Fruit fly (Drosophila melanogaster) whole organism, embryonic: ENCODE results near the gene Hs6st.

ENCODE experiments used
- Asciz ChIP-seq: fragments of 200-800 bp; sonication (Bioruptor generic); optimal IDR thresholded peaks from 2 replicates; lab custom pipeline; 2017; ENCODE audit warnings: missing biosample characterization, mild to moderate bottlenecking, missing genetic modification characterization, missing genetic modification reagents
- BEAF-32 ChIP-seq: fragments of 200-800 bp; sonication (Bioruptor generic); optimal IDR thresholded peaks from 3 replicates; lab custom pipeline; 2017; ENCODE audit warnings: missing biosample characterization, missing genetic modification characterization, mild to moderate bottlenecking, moderate library complexity, missing genetic modification reagents
- Bteb2 ChIP-seq: fragments of 200-800 bp; sonication (Bioruptor generic); optimal IDR thresholded peaks from 2 replicates; lab custom pipeline; 2016; ENCODE audit warnings: missing biosample characterization, missing genetic modification characterization
- CG11695 ChIP-seq: fragments of 200-800 bp; sonication (Bioruptor generic); IDR thresholded peaks from 3 replicates; pipeline ENCODE4 v1.3.6; 2022; ENCODE audit warnings: missing biosample characterization, missing genetic modification characterization
- CG11696 ChIP-seq: fragments of 200-800 bp; sonication (Bioruptor generic); IDR thresholded peaks from 2 replicates; pipeline ENCODE4 v1.3.6; 2022; ENCODE audit warnings: missing biosample characterization, missing genetic modification characterization
- CG13296 ChIP-seq: fragments of 200-800 bp; sonication (Bioruptor generic); optimal IDR thresholded peaks from 3 replicates; lab custom pipeline; 2018; ENCODE audit warnings: missing biosample characterization, mild to moderate bottlenecking, missing genetic modification characterization
- CG13775 ChIP-seq: fragments of 200-800 bp; sonication (Bioruptor generic); optimal IDR thresholded peaks from 3 replicates; lab custom pipeline; 2017; ENCODE audit warnings: missing biosample characterization, mild to moderate bottlenecking, missing genetic modification characterization
- CG14441 ChIP-seq: fragments of 200-800 bp; sonication (Bioruptor generic); IDR thresholded peaks from 2 replicates; pipeline ENCODE4 v1.3.6; 2022; ENCODE audit warnings: missing biosample characterization, missing genetic modification characterization
- CG14860 ChIP-seq: fragments of 200-800 bp; sonication (Bioruptor generic); IDR thresholded peaks from 3 replicates; pipeline ENCODE4 v1.3.6; 2022; ENCODE audit warnings: missing biosample characterization, missing genetic modification characterization; ENCODE audit not compliant: partially characterized antibody
- CG15011 ChIP-seq: fragments of 200-800 bp; sonication (Bioruptor generic); optimal IDR thresholded peaks from 3 replicates; lab custom pipeline; 2018; ENCODE audit warnings: missing biosample characterization, mild to moderate bottlenecking, missing genetic modification characterization
- CG1603 ChIP-seq: fragments of 200-800 bp; sonication (Bioruptor generic); optimal IDR thresholded peaks from 2 replicates; lab custom pipeline; 2019; ENCODE audit warnings: missing biosample characterization, mild to moderate bottlenecking, missing genetic modification characterization, moderate library complexity
- CG33557 ChIP-seq: fragments of 200-800 bp; sonication (Bioruptor generic); optimal IDR thresholded peaks from 2 replicates; lab custom pipeline; 2019; ENCODE audit warnings: missing biosample characterization, mild to moderate bottlenecking, missing genetic modification characterization, moderate library complexity
- CG3847 ChIP-seq: fragments of 200-800 bp; sonication (Bioruptor generic); IDR thresholded peaks from 2 replicates; pipeline ENCODE4 v1.3.6; 2022; ENCODE audit warnings: missing biosample characterization, missing genetic modification characterization
- CG4617 ChIP-seq: fragments of 200-800 bp; sonication (Bioruptor generic); optimal IDR thresholded peaks from 3 replicates; lab custom pipeline; 2016; ENCODE audit warnings: missing biosample characterization, missing genetic modification characterization, borderline replicate concordance
- CG4854 ChIP-seq: fragments of 200-800 bp; sonication (Bioruptor generic); optimal IDR thresholded peaks from 2 replicates; lab custom pipeline; 2016; ENCODE audit warnings: missing biosample characterization, missing genetic modification characterization, inconsistent platforms
- CG6813 ChIP-seq: fragments of 200-800 bp; sonication (Bioruptor generic); optimal IDR thresholded peaks from 2 replicates; lab custom pipeline; 2017; ENCODE audit warnings: missing biosample characterization, missing genetic modification characterization, mild to moderate bottlenecking, moderate library complexity, missing genetic modification reagents
- CG7839 ChIP-seq: fragments of 200-800 bp; sonication (Bioruptor generic); optimal IDR thresholded peaks from 3 replicates; lab custom pipeline; 2018; ENCODE audit warnings: missing biosample characterization, mild to moderate bottlenecking, missing genetic modification characterization, moderate library complexity
- CG9215 ChIP-seq: fragments of 200-800 bp; sonication (Bioruptor generic); IDR thresholded peaks from 2 replicates; pipeline ENCODE4 v1.3.6; 2022; ENCODE audit warnings: missing biosample characterization, missing genetic modification characterization
- Camta ChIP-seq: fragments of 200-800 bp; sonication (Bioruptor generic); optimal IDR thresholded peaks from 2 replicates; lab custom pipeline; 2016; ENCODE audit warnings: missing biosample characterization, missing genetic modification characterization
- Dfd ChIP-seq, 2 experiments: fragments of >200 bp; optimal IDR thresholded peaks; 2 replicates each; lab custom pipeline; 2017; ENCODE audit warnings: missing biosample characterization in 2 of 2, missing genetic modification characterization in 2 of 2
- Dip2 ChIP-seq: fragments of 200-800 bp; sonication (Bioruptor generic); IDR thresholded peaks from 2 replicates; pipeline ENCODE4 v1.3.6; 2022; ENCODE audit warnings: missing biosample characterization, missing genetic modification characterization
- Dip3 ChIP-seq: fragments of 200-800 bp; sonication (Bioruptor generic); optimal IDR thresholded peaks from 3 replicates; lab custom pipeline; 2016; ENCODE audit warnings: missing biosample characterization, missing genetic modification characterization
- Hand ChIP-seq: fragments of 200-800 bp; sonication (Bioruptor generic); optimal IDR thresholded peaks from 2 replicates; lab custom pipeline; 2017; ENCODE audit warnings: mild to moderate bottlenecking, missing biosample characterization, missing genetic modification reagents, missing genetic modification characterization
- Hr51 ChIP-seq, 2 experiments: fragments of 200-800 bp; sonication (Bioruptor generic); optimal IDR thresholded peaks; 2 replicates in 1 of 2; 3 replicates in 1 of 2; lab custom pipeline; 2016 to 2018; ENCODE audit warnings: missing biosample characterization in 2 of 2, missing genetic modification characterization in 2 of 2, mild to moderate bottlenecking in 1 of 2, moderate library complexity in 1 of 2
- Kr ChIP-seq: fragments of 200-800 bp; sonication (Bioruptor generic); optimal IDR thresholded peaks from 2 replicates; lab custom pipeline; 2017; ENCODE audit warnings: missing biosample characterization, mild to moderate bottlenecking, missing genetic modification characterization
- Lhr ChIP-seq: fragments of 200-800 bp; sonication (Bioruptor generic); optimal IDR thresholded peaks from 3 replicates; lab custom pipeline; 2017; ENCODE audit warnings: mild to moderate bottlenecking, missing biosample characterization, missing genetic modification reagents, missing genetic modification characterization
- NC2β ChIP-seq: fragments of 200-800 bp; sonication (Bioruptor generic); optimal IDR thresholded peaks from 2 replicates; lab custom pipeline; 2016; ENCODE audit warnings: missing biosample characterization, missing genetic modification characterization
- NfI ChIP-seq: fragments of 200-800 bp; sonication (Bioruptor generic); optimal IDR thresholded peaks from 3 replicates; lab custom pipeline; 2018; ENCODE audit warnings: missing biosample characterization, mild to moderate bottlenecking, missing genetic modification characterization, moderate library complexity
- Rfx ChIP-seq: fragments of 200-800 bp; sonication (Bioruptor generic); IDR thresholded peaks from 2 replicates; pipeline ENCODE4 v1.3.6; 2022; ENCODE audit warnings: missing biosample characterization, missing genetic modification characterization
- Tbp ChIP-seq: fragments of >200 bp; optimal IDR thresholded peaks from 2 replicates; lab custom pipeline; 2018; ENCODE audit warnings: missing biosample characterization, missing genetic modification characterization
- Usf ChIP-seq: fragments of 200-800 bp; sonication (Bioruptor generic); optimal IDR thresholded peaks from 2 replicates; lab custom pipeline; 2017; ENCODE audit warnings: missing genotype, missing biosample characterization, missing genetic modification characterization
- ato ChIP-seq: fragments of 200-800 bp; sonication (Bioruptor generic); IDR thresholded peaks from 2 replicates; pipeline ENCODE4 v1.3.6; 2022; ENCODE audit warnings: missing biosample characterization, missing genetic modification characterization; ENCODE audit not compliant: partially characterized antibody
- bcd ChIP-seq: fragments of 200-800 bp; sonication (Bioruptor generic); optimal IDR thresholded peaks from 2 replicates; lab custom pipeline; 2017; ENCODE audit warnings: missing biosample characterization, mild to moderate bottlenecking, missing genetic modification characterization
- crol ChIP-seq: fragments of 200-800 bp; sonication (Bioruptor generic); IDR thresholded peaks from 2 replicates; pipeline ENCODE4 v1.3.6; 2022; ENCODE audit warnings: missing biosample characterization, missing genetic modification characterization
- da ChIP-seq: fragments of 200-800 bp; sonication (Bioruptor generic); optimal IDR thresholded peaks from 2 replicates; lab custom pipeline; 2016; ENCODE audit warnings: missing biosample characterization, missing genetic modification characterization
- dimm ChIP-seq: fragments of 200-800 bp; sonication (Bioruptor generic); IDR thresholded peaks from 2 replicates; pipeline ENCODE4 v1.3.6; 2022; ENCODE audit warnings: missing biosample characterization, missing genetic modification characterization
- dysf ChIP-seq: fragments of 200-800 bp; sonication (Bioruptor generic); IDR thresholded peaks from 3 replicates; pipeline ENCODE4 v1.3.6; 2022; ENCODE audit warnings: missing biosample characterization, missing genetic modification characterization
- gce ChIP-seq: fragments of 200-800 bp; sonication (Bioruptor generic); IDR thresholded peaks from 3 replicates; pipeline ENCODE4 v1.3.6; 2022; ENCODE audit warnings: missing biosample characterization, missing genetic modification characterization
- grn ChIP-seq: fragments of 200-800 bp; sonication (Bioruptor generic); optimal IDR thresholded peaks from 3 replicates; lab custom pipeline; 2017; ENCODE audit warnings: missing biosample characterization, missing genetic modification characterization
- her ChIP-seq: fragments of 200-800 bp; sonication (Bioruptor generic); optimal IDR thresholded peaks from 2 replicates; lab custom pipeline; 2016; ENCODE audit warnings: missing biosample characterization, missing genetic modification characterization
- inv ChIP-seq: fragments of 200-800 bp; sonication (Bioruptor generic); IDR thresholded peaks from 2 replicates; pipeline ENCODE4 v1.3.6; 2022; ENCODE audit warnings: missing biosample characterization, missing genetic modification characterization; ENCODE audit not compliant: partially characterized antibody
- jigr1 ChIP-seq: fragments of 200-800 bp; sonication (Bioruptor generic); IDR thresholded peaks from 3 replicates; pipeline ENCODE4 v1.3.6; 2022; ENCODE audit warnings: missing biosample characterization, missing genetic modification characterization
- knrl ChIP-seq: fragments of 200-800 bp; sonication (Bioruptor generic); IDR thresholded peaks from 3 replicates; pipeline ENCODE4 v1.3.6; 2022; ENCODE audit warnings: missing biosample characterization, missing genetic modification characterization; ENCODE audit not compliant: partially characterized antibody
- lov ChIP-seq, 2 experiments: fragments of 200-800 bp in 1 of 2; fragments of >200 bp in 1 of 2; sonication (Bioruptor generic) in 1 of 2; IDR thresholded peaks in 1 of 2; optimal IDR thresholded peaks in 1 of 2; 2 replicates in 1 of 2; 3 replicates in 1 of 2; pipeline versions ENCODE4 v1.3.6 to Lab custom; 2017 to 2022; ENCODE audit warnings: missing biosample characterization in 1 of 2, missing genetic modification characterization in 1 of 2
- mam ChIP-seq: fragments of 200-800 bp; sonication (Bioruptor generic); optimal IDR thresholded peaks from 3 replicates; lab custom pipeline; 2016; ENCODE audit warnings: missing biosample characterization, missing genetic modification characterization
- pfk ChIP-seq: fragments of 200-800 bp; sonication (Bioruptor generic); optimal IDR thresholded peaks from 2 replicates; lab custom pipeline; 2018; ENCODE audit warnings: missing biosample characterization, mild to moderate bottlenecking, missing genetic modification characterization, moderate library complexity
- ssp ChIP-seq: fragments of 200-800 bp; sonication (Bioruptor generic); IDR thresholded peaks from 2 replicates; pipeline ENCODE4 v1.3.6; 2022; ENCODE audit warnings: missing biosample characterization, missing genetic modification characterization
- tio ChIP-seq: fragments of 200-800 bp; sonication (Bioruptor generic); optimal IDR thresholded peaks from 2 replicates; lab custom pipeline; 2017; ENCODE audit warnings: missing biosample characterization, missing genetic modification characterization, inconsistent platforms
- wek ChIP-seq: fragments of 200-800 bp; sonication (Bioruptor generic); optimal IDR thresholded peaks from 3 replicates; lab custom pipeline; 2018; ENCODE audit warnings: missing biosample characterization, mild to moderate bottlenecking, missing genetic modification characterization, moderate library complexity

Hs6st gene

dm6 chr3R:19904865-19905373, 103.4 kb downstream of the Hs6st start, which contains the start of the genes Surf6 and RhoGAP92B (continued):
- TF ChIP-seq NfI (GFP tag; lab: Kevin White, UChicago): peak; percentile 64
- no peak for TF ChIP-seq gce (GFP tag; lab: Robert Waterston, UW)
- no peak for TF ChIP-seq lov (optimal IDR thresholded peaks at IDR 0.05; lab: Kevin White, UChicago)
- no peak for TF ChIP-seq lov (GFP tag; IDR thresholded peaks at IDR 0.05; lab: Robert Waterston, UW)
- TF ChIP-seq Lhr (GFP tag; lab: Kevin White, UChicago): peak; percentile 84
- TF ChIP-seq ato (GFP tag; lab: Robert Waterston, UW): no peak
- TF ChIP-seq CG14860 (GFP tag; lab: Robert Waterston, UW): no peak
- peak; percentile 10 for TF ChIP-seq Tbp (GFP tag; lab: Kevin White, UChicago)
- TF ChIP-seq CG15011 (GFP tag; lab: Kevin White, UChicago): no peak
- TF ChIP-seq Hr51 (GFP tag; optimal IDR thresholded peaks at IDR 0.05; lab: Kevin White, UChicago): peak; percentile 32 to 55
- no peak for TF ChIP-seq Hand (GFP tag; lab: Kevin White, UChicago)
- peak; percentile 60 for TF ChIP-seq BEAF-32 (GFP tag; lab: Kevin White, UChicago)
- peak; percentile 99 for TF ChIP-seq wek (GFP tag; lab: Kevin White, UChicago)
- TF ChIP-seq knrl (GFP tag; lab: Robert Waterston, UW): peak; percentile 62; the same call in 2 of the 3 replicates
- peak; percentile 37 for TF ChIP-seq CG6813 (GFP tag; lab: Kevin White, UChicago)
- peak; percentile 64 for TF ChIP-seq Dip3 (GFP tag; lab: Kevin White, UChicago)
- TF ChIP-seq ssp (GFP tag; lab: Robert Waterston, UW): 0 out of 2 replicates have a peak, but pooled peaks have one; percentile 20
- TF ChIP-seq crol (GFP tag; lab: Robert Waterston, UW): no peak
- peak; percentile 86 for TF ChIP-seq CG3847 (GFP tag; lab: Robert Waterston, UW)
- TF ChIP-seq CG4617 (GFP tag; lab: Kevin White, UChicago): peak; percentile 79
- no peak for TF ChIP-seq CG11696 (GFP tag; lab: Robert Waterston, UW)
- peak; percentile 59 for TF ChIP-seq bcd
- no peak for TF ChIP-seq dimm (GFP tag; lab: Robert Waterston, UW)
- peak; percentile 78 for TF ChIP-seq NC2β
- no peak for TF ChIP-seq jigr1
- TF ChIP-seq her (GFP tag; lab: Kevin White, UChicago): peak; percentile 63
- peak; percentile 61; the same call in 1 of the 2 replicates for TF ChIP-seq CG14441
- peak; percentile 58 for TF ChIP-seq Bteb2 (GFP tag; lab: Kevin White, UChicago)
- peak; percentile 60 for TF ChIP-seq Asciz
- TF ChIP-seq CG13775 (GFP tag; lab: Kevin White, UChicago): peak; percentile 64
- TF ChIP-seq CG1603 (tag; lab: Kevin White, UChicago): peak; percentile 85
- TF ChIP-seq CG4854 (GFP tag; lab: Kevin White, UChicago): peak; percentile 56
- 0 out of 3 replicates have a peak, but pooled peaks have one; percentile 25 for TF ChIP-seq CG11695 (GFP tag; lab: Robert Waterston, UW)
- TF ChIP-seq Camta (GFP tag; lab: Kevin White, UChicago): peak; percentile 55
- TF ChIP-seq mam (GFP tag; lab: Kevin White, UChicago): peak; percentile 71
- TF ChIP-seq CG33557 (GFP tag; lab: Kevin White, UChicago): peak; percentile 39
- TF ChIP-seq Usf: no peak
- peak; percentile 44 for TF ChIP-seq CG9215 (GFP tag; lab: Robert Waterston, UW)
- TF ChIP-seq tio (GFP tag; lab: Kevin White, UChicago): no peak
- TF ChIP-seq Dfd (GFP tag; optimal IDR thresholded peaks at IDR 0.05; lab: Kevin White, UChicago): no peak
- TF ChIP-seq CG13296: peak; percentile 71
- TF ChIP-seq Kr (GFP tag; lab: Kevin White, UChicago): no peak
- no peak for TF ChIP-seq Dip2
- 0 out of 3 replicates have a peak, but pooled peaks have one; percentile 42 for TF ChIP-seq dysf (GFP tag; lab: Robert Waterston, UW)
- no peak for TF ChIP-seq da (GFP tag; lab: Kevin White, UChicago)
- peak; percentile 5 for TF ChIP-seq grn (GFP tag; lab: Kevin White, UChicago)
- TF ChIP-seq CG7839 (tag; lab: Kevin White, UChicago): peak; percentile 53
- peak; percentile 59; the same call in 1 of the 2 replicates for TF ChIP-seq Rfx
- peak; percentile 0 for TF ChIP-seq pfk (GFP tag; lab: Kevin White, UChicago)
- TF ChIP-seq inv (GFP tag; lab: Robert Waterston, UW): no peak
